ENCODE assay signal across 2 worm cellular contexts in the genomic region with DNA sequence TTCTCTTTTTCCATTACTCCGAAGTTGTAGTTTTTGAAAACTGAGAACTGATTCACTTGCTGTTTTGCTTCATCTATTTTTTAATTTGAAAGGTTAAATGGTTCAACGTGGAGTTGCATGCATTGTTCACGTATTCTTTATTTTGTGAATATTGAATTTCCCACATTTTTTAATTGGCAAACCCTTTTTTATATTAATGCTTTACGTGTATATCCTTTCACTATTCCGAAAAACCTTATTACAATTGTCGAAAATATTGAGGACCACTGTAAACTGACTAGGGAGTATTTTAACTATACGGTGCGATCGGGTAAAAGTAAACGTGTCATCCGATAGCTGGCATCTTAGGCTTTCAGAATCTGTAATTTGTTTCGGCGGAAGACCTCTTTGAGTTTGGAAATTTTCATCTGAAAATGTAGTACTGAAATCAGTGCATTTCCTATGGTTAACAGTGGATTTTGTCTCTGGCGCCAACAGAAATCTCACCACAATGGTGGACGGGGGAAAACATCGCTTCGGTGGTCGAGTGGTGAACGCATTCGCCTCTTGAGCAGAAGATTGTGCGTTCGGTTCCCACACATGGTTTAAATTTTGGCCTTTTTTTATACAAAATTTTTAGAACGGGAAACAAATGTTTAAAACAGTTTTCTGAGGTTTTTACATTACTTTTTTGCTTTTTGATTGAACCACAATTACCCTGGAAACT.
TF ChIP-seq lines count a peak whose summit lies in the region.

TSS of gene C01G10.14 (minus strand) at position 51 of the 706 bp plus-strand sequence.

TF ChIP-seq in whole organism, L4 larva, 104 proteins besides CTCF, POLR2A, EP300 and RAD21:
- TF ChIP-seq hmg-1.1 (GFP tag; IDR thresholded peaks at IDR 0.05; lab: Robert Waterston, UW): peak; percentile 21; the same call in 1 of the 2 replicates
- peak; percentile 67 for TF ChIP-seq lim-7 (GFP tag; IDR thresholded peaks at IDR 0.05; lab: Robert Waterston, UW)
- TF ChIP-seq egl-43 (GFP tag; IDR thresholded peaks at IDR 0.05; lab: Robert Waterston, UW): 0 out of 2 replicates have a peak, but pooled peaks have one; percentile 14
- TF ChIP-seq ceh-44 (GFP tag; IDR thresholded peaks at IDR 0.05; lab: Robert Waterston, UW): 0 out of 2 replicates have a peak, but pooled peaks have one; percentile 37
- TF ChIP-seq dmd-8 (GFP tag; IDR thresholded peaks at IDR 0.05; lab: Robert Waterston, UW): 0 out of 2 replicates have a peak, but pooled peaks have one; percentile 58

TF ChIP-seq in whole organism, young adult, 124 proteins besides CTCF, POLR2A, EP300 and RAD21:
- TF ChIP-seq tbp1 (GFP tag; optimal IDR thresholded peaks at IDR 0.05; lab: Kevin White, UChicago) (peak; percentile 82), B0261.1 (tag; optimal IDR thresholded peaks at IDR 0.05; lab: Kevin White, UChicago) (peak; percentile 58), lin-26 (GFP tag; IDR thresholded peaks at IDR 0.05; lab: Robert Waterston, UW) (peak; percentile 55; the same call in 1 of the 2 replicates), nfyb-1 (GFP tag; IDR thresholded peaks at IDR 0.05; lab: Robert Waterston, UW) (peak; percentile 36; the same call in 1 of the 2 replicates), hmg-1.2 (GFP tag; IDR thresholded peaks at IDR 0.05; lab: Robert Waterston, UW) (peak; percentile 73; the same call in 1 of the 2 replicates), ztf-25 (GFP tag; IDR thresholded peaks at IDR 0.05; lab: Robert Waterston, UW) (peak; percentile 50; the same call in 1 of the 2 replicates)
